Worm (Caenorhabditis elegans) whole organism, L4 larva: ENCODE results near the gene F45D3.1.

Experiments
- F26F4.8 ChIP-seq: fragments of 200-800 bp; sonication (Bioruptor generic); conservative IDR thresholded peaks from 2 replicates; pipeline ENCODE4 v1.3.6; 2022; ENCODE audit warnings: missing genetic modification characterization, missing compliant biosample characterization
- F49E8.2 ChIP-seq: sonication (generic microtip); optimal IDR thresholded peaks from 2 replicates; lab custom pipeline; 2016; ENCODE audit warnings: missing compliant biosample characterization, mild to moderate bottlenecking, missing genetic modification characterization, borderline replicate concordance
- R02D3.7 ChIP-seq: fragments of 150-350 bp; sonication (generic microtip); optimal IDR thresholded peaks from 3 replicates; lab custom pipeline; 2014; ENCODE audit warnings: missing biosample characterization, missing genetic modification characterization
- T20F7.1 ChIP-seq: fragments of 200-800 bp; sonication (Bioruptor generic); optimal IDR thresholded peaks from 2 replicates; lab custom pipeline; 2018; ENCODE audit warnings: mild to moderate bottlenecking, missing genetic modification characterization, missing compliant biosample characterization
- Y48G9A.11 ChIP-seq: fragments of 200-800 bp; sonication (Bioruptor generic); IDR thresholded peaks from 2 replicates; pipeline ENCODE4 v1.3.6; 2022; ENCODE audit warnings: missing genetic modification reagents, missing genetic modification characterization, missing compliant biosample characterization
- Y75B8A.6 ChIP-seq: fragments of 200-800 bp; sonication (Bioruptor generic); IDR thresholded peaks from 2 replicates; pipeline ENCODE4 v1.3.6; 2022; ENCODE audit warnings: missing genetic modification reagents, missing genetic modification characterization, missing compliant biosample characterization
- ZK546.5 ChIP-seq, 2 experiments: sonication (generic microtip); optimal IDR thresholded peaks; 2 replicates each; lab custom pipeline; 2017; ENCODE audit warnings: missing biosample characterization in 2 of 2, missing genetic modification characterization in 2 of 2
- aly-2 ChIP-seq: sonication (generic microtip); optimal IDR thresholded peaks from 2 replicates; lab custom pipeline; 2018; ENCODE audit warnings: missing biosample characterization, missing genetic modification characterization
- attf-4 ChIP-seq: sonication (generic microtip); optimal IDR thresholded peaks from 3 replicates; lab custom pipeline; 2017; ENCODE audit warnings: missing biosample characterization, missing genetic modification characterization
- ceh-62 ChIP-seq: sonication (generic microtip); optimal IDR thresholded peaks from 2 replicates; lab custom pipeline; 2017; ENCODE audit warnings: missing biosample characterization, missing genetic modification characterization
- daf-16 ChIP-seq, 3 experiments: sonication (generic microtip); optimal IDR thresholded peaks; 2 replicates each; lab custom pipeline; 2016 to 2017; ENCODE audit warnings: missing genetic modification characterization in 3 of 3, missing genetic modification reagents in 3 of 3, mild to moderate bottlenecking in 2 of 3, missing compliant biosample characterization in 2 of 3, missing biosample characterization in 1 of 3, moderate library complexity in 1 of 3
- daf-8 ChIP-seq: fragments of 200-800 bp; sonication (Bioruptor generic); IDR thresholded peaks from 2 replicates; pipeline ENCODE4 v1.3.6; 2022; ENCODE audit warnings: missing genetic modification characterization, missing compliant biosample characterization
- dmd-6 ChIP-seq: fragments of 200-800 bp; sonication (Bioruptor generic); IDR thresholded peaks from 2 replicates; pipeline ENCODE4 v1.3.6; 2022; ENCODE audit warnings: missing genetic modification reagents, missing genetic modification characterization, missing compliant biosample characterization
- dve-1 ChIP-seq: sonication (generic microtip); optimal IDR thresholded peaks from 2 replicates; lab custom pipeline; 2017; ENCODE audit warnings: antibody characterized with exemption, mild to moderate bottlenecking, missing genetic modification characterization, missing compliant biosample characterization; ENCODE audit not compliant: insufficient read depth
- hif-1 ChIP-seq, 2 experiments: sonication (generic microtip); optimal IDR thresholded peaks; 2 replicates each; lab custom pipeline; 2016 to 2017; ENCODE audit warnings: missing compliant biosample characterization in 2 of 2, missing genetic modification characterization in 2 of 2, missing genetic modification reagents in 2 of 2, missing genotype in 2 of 2, mild to moderate bottlenecking in 1 of 2
- hlh-11 ChIP-seq: fragments of 200-800 bp; sonication (Bioruptor generic); optimal IDR thresholded peaks from 2 replicates; lab custom pipeline; 2018; ENCODE audit warnings: mild to moderate bottlenecking, missing genetic modification characterization, missing compliant biosample characterization
- hlh-30 ChIP-seq: sonication (generic microtip); optimal IDR thresholded peaks from 2 replicates; lab custom pipeline; 2017; ENCODE audit warnings: antibody characterized with exemption, mild to moderate bottlenecking, missing genetic modification characterization, missing compliant biosample characterization; ENCODE audit not compliant: insufficient read depth
- hmg-1.1 ChIP-seq: fragments of 200-800 bp; sonication (Bioruptor generic); IDR thresholded peaks from 2 replicates; pipeline ENCODE4 v1.3.6; 2022; ENCODE audit warnings: missing genetic modification reagents, missing genetic modification characterization, missing compliant biosample characterization
- jun-1 ChIP-seq: fragments of 150-350 bp; optimal IDR thresholded peaks from 2 replicates; lab custom pipeline; 2014; ENCODE audit warnings: missing biosample characterization, missing genetic modification reagents, missing genetic modification characterization
- lin-29 ChIP-seq: fragments of 200-800 bp; sonication (Bioruptor generic); IDR thresholded peaks from 2 replicates; pipeline ENCODE4 v1.3.6; 2022; ENCODE audit warnings: missing genetic modification reagents, missing genetic modification characterization, missing compliant biosample characterization
- madf-9 ChIP-seq: fragments of 200-800 bp; sonication (Bioruptor generic); conservative IDR thresholded peaks from 2 replicates; pipeline ENCODE4 v1.3.6; 2022; ENCODE audit warnings: missing genetic modification reagents, missing genetic modification characterization, missing compliant biosample characterization
- mes-2 ChIP-seq: sonication (generic microtip); optimal IDR thresholded peaks from 2 replicates; lab custom pipeline; 2016; ENCODE audit warnings: missing genotype, mild to moderate bottlenecking, missing genetic modification characterization, missing compliant biosample characterization; ENCODE audit not compliant: poor library complexity, severe bottlenecking
- nhr-10 ChIP-seq: fragments of 150-350 bp; optimal IDR thresholded peaks from 2 replicates; lab custom pipeline; 2014; ENCODE audit warnings: missing biosample characterization, missing genetic modification characterization
- nhr-102 ChIP-seq: sonication (generic microtip); optimal IDR thresholded peaks from 2 replicates; lab custom pipeline; 2016; ENCODE audit warnings: mild to moderate bottlenecking, missing genetic modification characterization, moderate library complexity, missing compliant biosample characterization
- nhr-11 ChIP-seq: fragments of 150-350 bp; optimal IDR thresholded peaks from 2 replicates; lab custom pipeline; 2014; ENCODE audit warnings: missing biosample characterization, missing genetic modification characterization
- nhr-6 ChIP-seq: fragments of 150-350 bp; optimal IDR thresholded peaks from 2 replicates; lab custom pipeline; 2014; ENCODE audit warnings: missing biosample characterization, missing genetic modification characterization
- nhr-76 ChIP-seq: fragments of 150-350 bp; optimal IDR thresholded peaks from 2 replicates; lab custom pipeline; 2014; ENCODE audit warnings: missing biosample characterization, missing genetic modification characterization
- pha-4 ChIP-seq, 2 experiments: fragments of 150-350 bp in 1 of 2; fragments of 200-800 bp in 1 of 2; sonication (Bioruptor generic) in 1 of 2; IDR thresholded peaks in 1 of 2; optimal IDR thresholded peaks in 1 of 2; 2 replicates each; pipeline versions ENCODE4 v1.3.6 to Lab custom; 2014 to 2022; ENCODE audit warnings: missing genetic modification characterization in 2 of 2, missing genetic modification reagents in 2 of 2, missing biosample characterization in 1 of 2, missing compliant biosample characterization in 1 of 2
- php-3 ChIP-seq: fragments of 200-800 bp; sonication (Bioruptor generic); IDR thresholded peaks from 2 replicates; pipeline ENCODE4 v1.3.6; 2022; ENCODE audit warnings: missing genetic modification reagents, missing genetic modification characterization, missing compliant biosample characterization
- pqm-1 ChIP-seq: sonication (generic microtip); optimal IDR thresholded peaks from 2 replicates; lab custom pipeline; 2017; ENCODE audit warnings: missing biosample characterization, missing genetic modification characterization
- rbr-2 ChIP-seq: sonication (generic microtip); optimal IDR thresholded peaks from 2 replicates; lab custom pipeline; 2016; ENCODE audit warnings: missing genotype, missing genetic modification characterization, missing compliant biosample characterization
- saeg-2 ChIP-seq: fragments of 200-800 bp; sonication (Bioruptor generic); IDR thresholded peaks from 2 replicates; pipeline ENCODE4 v1.3.6; 2022; ENCODE audit warnings: missing genetic modification reagents, missing genetic modification characterization, missing compliant biosample characterization
- spr-3 ChIP-seq: fragments of 200-800 bp; sonication (Bioruptor generic); optimal IDR thresholded peaks from 2 replicates; lab custom pipeline; 2018; ENCODE audit warnings: mild to moderate bottlenecking, missing genetic modification characterization, missing compliant biosample characterization
- tag-97 ChIP-seq: fragments of 200-800 bp; sonication (Bioruptor generic); IDR thresholded peaks from 2 replicates; pipeline ENCODE4 v1.3.6; 2022; ENCODE audit warnings: missing genetic modification characterization, missing compliant biosample characterization
- unc-62 ChIP-seq, 3 experiments: fragments of 150-350 bp in 1 of 3; sonication (generic microtip); optimal IDR thresholded peaks in 2 of 3; peaks in 1 of 3; 1 replicate in 1 of 3; 2 replicates in 2 of 3; lab custom pipeline; 2014 to 2017; ENCODE audit warnings: missing biosample characterization in 3 of 3, missing genetic modification characterization in 3 of 3, missing genetic modification reagents in 3 of 3, missing genotype in 1 of 3
- zip-11 ChIP-seq: fragments of 200-800 bp; sonication (Bioruptor generic); IDR thresholded peaks from 2 replicates; pipeline ENCODE4 v1.3.6; 2022; ENCODE audit warnings: missing genetic modification characterization, missing compliant biosample characterization
- zip-2 ChIP-seq: fragments of 150-350 bp; optimal IDR thresholded peaks from 2 replicates; lab custom pipeline; 2014; ENCODE audit warnings: missing biosample characterization, missing genetic modification characterization
- ztf-11 ChIP-seq: fragments of 150-350 bp; optimal IDR thresholded peaks from 2 replicates; lab custom pipeline; 2014; ENCODE audit warnings: missing biosample characterization, missing genetic modification characterization
- ztf-7 ChIP-seq: fragments of 150-350 bp; optimal IDR thresholded peaks from 2 replicates; lab custom pipeline; 2014; ENCODE audit warnings: missing biosample characterization, missing genetic modification characterization

F45D3.1 gene

DNA sequence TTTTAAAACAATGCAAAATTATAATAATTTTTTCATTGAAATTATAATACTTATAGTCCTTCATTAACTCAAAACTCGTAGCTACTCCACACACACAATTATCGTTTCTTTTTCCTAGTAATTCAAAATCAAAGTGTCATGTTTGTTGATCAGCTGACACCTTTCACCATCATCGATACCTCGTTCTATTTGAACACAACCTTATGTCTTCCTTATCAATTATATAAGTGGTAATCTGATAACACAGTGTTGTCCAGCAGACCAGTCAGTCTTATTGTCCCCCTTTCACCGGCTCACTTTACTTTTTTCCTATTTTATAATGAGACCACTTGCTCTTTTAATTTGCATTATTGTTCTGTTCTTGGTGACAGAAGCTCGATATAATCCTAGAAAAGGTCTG, 14.1 kb upstream of the F45D3.1 start, which contains the start of the genes T28H10.2 and lgmn-1 (continued):
- TF ChIP-seq zip-11 (GFP tag; lab: Robert Waterston, UW), result no peak
- TF ChIP-seq nhr-10 (tag; lab: Kevin White, UChicago), result no peak

DNA sequence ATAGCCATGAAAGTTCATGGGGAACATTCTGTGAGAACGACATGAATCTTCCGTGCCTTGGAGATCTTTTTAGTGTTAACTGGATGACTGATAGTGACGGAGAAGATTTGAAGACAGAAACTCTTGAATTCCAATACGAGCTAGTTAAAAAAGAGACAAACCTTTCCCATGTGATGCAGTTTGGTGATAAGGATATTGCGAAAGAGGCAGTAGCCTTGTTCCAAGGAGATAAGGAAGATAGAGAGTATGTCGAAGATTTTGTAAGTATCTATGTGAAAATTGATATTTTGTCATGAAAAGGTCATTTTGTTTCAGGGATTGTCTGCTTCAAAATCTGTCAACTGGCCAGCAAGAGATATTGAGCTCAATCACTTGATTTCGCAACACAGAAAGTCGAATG, 13.0 kb upstream of the F45D3.1 start:
- TF ChIP-seq dve-1, result peak; percentile 7
- no peak for TF ChIP-seq daf-16 (GFP tag; optimal IDR thresholded peaks at IDR 0.05; lab: Kevin White, UChicago)
- TF ChIP-seq daf-16 (tag; optimal IDR thresholded peaks at IDR 0.05; lab: Kevin White, UChicago), result peak; percentile 19
- no peak for TF ChIP-seq ZK546.5 (tag; optimal IDR thresholded peaks at IDR 0.05; lab: Kevin White, UChicago)
- peak; percentile 51 for TF ChIP-seq pqm-1
- peak; percentile 12 for TF ChIP-seq nhr-11 (tag; lab: Kevin White, UChicago)
- TF ChIP-seq jun-1 (tag; lab: Kevin White, UChicago), result no peak
- TF ChIP-seq dmd-6 (GFP tag; lab: Robert Waterston, UW), result peak; percentile 25; the same call in 1 of the 2 replicates
- no peak for TF ChIP-seq Y75B8A.6 (GFP tag; lab: Robert Waterston, UW)
- TF ChIP-seq hlh-11 (tag; lab: Kevin White, UChicago), result peak; percentile 33
- peak; percentile 36 for TF ChIP-seq nhr-6 (tag; lab: Kevin White, UChicago)
- TF ChIP-seq mes-2 (tag; lab: Kevin White, UChicago), result peak; percentile 37

- no peak for TF ChIP-seq dmd-6 (GFP tag; lab: Robert Waterston, UW)
- TF ChIP-seq saeg-2 (GFP tag; lab: Robert Waterston, UW), result no peak
- no peak for TF ChIP-seq aly-2
- TF ChIP-seq Y75B8A.6 (GFP tag; lab: Robert Waterston, UW), result no peak
Measured at ce11 chrV:12517148-12517547, 9.7 kb upstream of the F45D3.1 start, which contains the start of gene cal-1. Gene cal-1 (minus strand): TSS chrV:12517248.

DNA sequence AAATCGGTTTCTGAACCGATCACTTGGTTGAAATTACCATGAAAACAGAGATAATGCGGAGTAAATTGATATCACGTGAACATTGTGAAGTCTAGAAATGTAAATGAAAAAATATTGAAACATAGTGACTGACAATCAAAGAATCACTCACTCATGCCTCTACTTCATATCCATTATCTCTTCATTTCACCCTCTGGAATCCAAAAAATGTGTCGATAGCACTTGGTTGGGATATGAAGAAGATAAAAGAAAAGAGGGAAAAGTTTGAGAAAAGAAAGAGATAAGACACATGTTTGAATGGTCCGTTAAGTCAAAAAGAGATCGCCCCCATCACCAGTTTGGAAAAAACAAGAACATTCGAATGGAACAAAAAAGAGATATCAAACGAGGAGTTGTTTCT, 9.1 kb upstream of the F45D3.1 start:
- TF ChIP-seq madf-9 (GFP tag; lab: Robert Waterston, UW) (no peak), nhr-11 (tag; lab: Kevin White, UChicago) (peak; percentile 38), hlh-11 (tag; lab: Kevin White, UChicago) (peak; percentile 7), daf-16 (GFP tag; optimal IDR thresholded peaks at IDR 0.05; lab: Kevin White, UChicago) (peak in 1 of 2 experiments; percentile 14), daf-16 (tag; optimal IDR thresholded peaks at IDR 0.05; lab: Kevin White, UChicago) (no peak), unc-62 (GFP tag; optimal IDR thresholded peaks at IDR 0.05 in 1 of 2; lab: Kevin White, UChicago) (peak in 1 of 2 experiments; percentile 78), unc-62 (tag; optimal IDR thresholded peaks at IDR 0.05; lab: Kevin White, UChicago) (no peak)

ce11 chrV:12518770-12519169, 8.1 kb upstream of the F45D3.1 start:
- no peak for TF ChIP-seq dmd-6 (GFP tag; lab: Robert Waterston, UW)
- peak; percentile 21 for TF ChIP-seq hlh-30 (tag; lab: Kevin White, UChicago)
- TF ChIP-seq hmg-1.1 (GFP tag; lab: Robert Waterston, UW), result 0 out of 2 replicates have a peak, but pooled peaks have one; percentile 28
- no peak for TF ChIP-seq attf-4 (tag; lab: Kevin White, UChicago)
- no peak for TF ChIP-seq zip-2 (tag; lab: Kevin White, UChicago)
- no peak for TF ChIP-seq T20F7.1 (GFP tag; lab: Kevin White, UChicago)
- TF ChIP-seq daf-8, result no peak
- TF ChIP-seq R02D3.7 (tag; lab: Kevin White, UChicago), result no peak
- no peak for TF ChIP-seq madf-9 (GFP tag; lab: Robert Waterston, UW)
- TF ChIP-seq ztf-7, result no peak
- no peak for TF ChIP-seq lin-29 (GFP tag; lab: Robert Waterston, UW)
- TF ChIP-seq rbr-2 (tag; lab: Kevin White, UChicago), result no peak
- peak in 1 of 2 experiments; percentile 93 for TF ChIP-seq daf-16 (GFP tag; optimal IDR thresholded peaks at IDR 0.05; lab: Kevin White, UChicago)
- no peak for TF ChIP-seq daf-16 (tag; optimal IDR thresholded peaks at IDR 0.05; lab: Kevin White, UChicago)
- TF ChIP-seq nhr-11 (tag; lab: Kevin White, UChicago), result peak; percentile 82
- no peak for TF ChIP-seq nhr-102 (tag; lab: Kevin White, UChicago)
- peak in 1 of 2 experiments; percentile 0 for TF ChIP-seq hif-1 (tag; optimal IDR thresholded peaks at IDR 0.05; lab: Kevin White, UChicago)
- no peak for TF ChIP-seq spr-3 (GFP tag; lab: Kevin White, UChicago)
- TF ChIP-seq ztf-11 (tag; lab: Kevin White, UChicago), result no peak
- TF ChIP-seq hlh-11 (tag; lab: Kevin White, UChicago), result peak; percentile 67
- no peak for TF ChIP-seq mes-2 (tag; lab: Kevin White, UChicago)
- TF ChIP-seq nhr-76, result no peak
- TF ChIP-seq ceh-62, result no peak
- TF ChIP-seq tag-97 (GFP tag; lab: Robert Waterston, UW), result no peak
- TF ChIP-seq Y48G9A.11 (GFP tag; lab: Robert Waterston, UW), result no peak
- no peak for TF ChIP-seq php-3 (GFP tag; lab: Robert Waterston, UW)
- TF ChIP-seq F26F4.8 (GFP tag; lab: Robert Waterston, UW), result no peak
- TF ChIP-seq pqm-1, result no peak
- TF ChIP-seq pha-4 (GFP tag; IDR thresholded peaks at IDR 0.05; lab: Robert Waterston, UW), result no peak
- TF ChIP-seq pha-4 (tag; optimal IDR thresholded peaks at IDR 0.05; lab: Kevin White, UChicago), result no peak
- no peak for TF ChIP-seq F49E8.2 (tag; lab: Kevin White, UChicago)
